Worm (Caenorhabditis elegans) whole organism, L1 larva: ENCODE results near the gene K04A8.19.

ENCODE experiments used
- ceh-82 ChIP-seq, 3 experiments: fragments of 150-350 bp in 1 of 3; sonication (generic microtip) in 2 of 3; optimal IDR thresholded peaks; 2 replicates each; lab custom pipeline; 2014 to 2017; ENCODE audit warnings: missing biosample characterization in 3 of 3, missing genetic modification characterization in 3 of 3
- dpl-1 ChIP-seq, 3 experiments: fragments of 150-350 bp in 2 of 3; sonication (generic microtip) in 1 of 3; optimal IDR thresholded peaks; 2 replicates each; lab custom pipeline; 2014 to 2017; ENCODE audit warnings: missing biosample characterization in 3 of 3, missing genetic modification characterization in 3 of 3, missing genetic modification reagents in 3 of 3
- lir-3 ChIP-seq: sonication (generic microtip); optimal IDR thresholded peaks from 2 replicates; lab custom pipeline; 2016; ENCODE audit warnings: mild to moderate bottlenecking, missing genetic modification characterization, moderate library complexity, missing compliant biosample characterization; ENCODE audit not compliant: poor library complexity
- lsy-2 ChIP-seq, 2 experiments: fragments of 150-350 bp; optimal IDR thresholded peaks; 2 replicates each; lab custom pipeline; 2014; ENCODE audit warnings: missing biosample characterization in 2 of 2, missing genetic modification characterization in 2 of 2
- nhr-77 ChIP-seq: fragments of 150-350 bp; optimal IDR thresholded peaks from 2 replicates; lab custom pipeline; 2014; ENCODE audit warnings: missing biosample characterization, missing genetic modification characterization

ce11 chrV:6504131-6504827 is 49.9 kb downstream of the K04A8.19 start, which contains the start of gene moc-2:
- no peak for TF ChIP-seq dpl-1 (GFP tag; optimal IDR thresholded peaks at IDR 0.05; lab: Kevin White, UChicago)
- TF ChIP-seq lsy-2 (tag; optimal IDR thresholded peaks at IDR 0.05; lab: Kevin White, UChicago), result peak in 1 of 2 experiments; percentile 17
- no peak for TF ChIP-seq nhr-77 (tag; lab: Kevin White, UChicago)
- no peak for TF ChIP-seq ceh-82 (tag; optimal IDR thresholded peaks at IDR 0.05; lab: Kevin White, UChicago)
- no peak for TF ChIP-seq lir-3 (tag; lab: Kevin White, UChicago)
